Worm (Caenorhabditis elegans): ENCODE results near the gene T04A8.8.
A peak's percentile ranks its signal among the peaks of the same experiment; 100 is the strongest.

DNA sequence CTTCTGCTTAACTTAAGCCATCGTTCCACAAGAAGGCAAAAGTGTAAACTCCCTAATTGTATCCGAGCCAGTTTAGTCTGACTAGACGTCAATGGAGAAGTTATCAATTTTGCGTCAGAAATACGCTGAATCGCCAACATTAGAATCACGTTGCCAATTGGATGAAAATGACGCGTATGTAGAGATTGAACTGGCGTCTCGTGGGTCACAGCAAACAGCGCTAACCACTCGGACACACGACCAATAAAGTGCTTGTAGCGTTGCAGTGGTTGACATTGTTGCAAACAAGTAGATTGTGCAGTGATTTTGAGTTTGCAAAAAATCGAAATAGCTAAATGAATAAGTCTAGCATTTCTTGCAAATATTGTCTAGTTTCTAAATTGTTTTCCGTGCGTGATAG is 4.2 kb upstream of the T04A8.8 start:
- TF ChIP-seq ZK546.5 (tag; optimal IDR thresholded peaks at IDR 0.05), result no peak
- TF ChIP-seq aly-2 (tag; optimal IDR thresholded peaks at IDR 0.05), result peak; percentile 40
- TF ChIP-seq dve-1 (tag; optimal IDR thresholded peaks at IDR 0.05; ENCODE audit: insufficient read depth), result peak; percentile 76
- TF ChIP-seq ceh-82 (tag; optimal IDR thresholded peaks at IDR 0.05), result no peak
- peak; percentile 56 for TF ChIP-seq zip-2 (tag; optimal IDR thresholded peaks at IDR 0.05)
- TF ChIP-seq skn-1 (tag; optimal IDR thresholded peaks at IDR 0.05), result no peak
- TF ChIP-seq zfp-3 (GFP tag; conservative IDR thresholded peaks at IDR 0.05), result peak; percentile 86
- no peak for TF ChIP-seq ces-1 (GFP tag; optimal IDR thresholded peaks at IDR 0.05)
